Worm (Caenorhabditis elegans): ENCODE results near the gene hil-1.

ce11 chrV:14909331-14909835, 40.2 kb upstream of the hil-1 start, which contains the start of gene H12D21.9:
- TF ChIP-seq alr-1 (tag; optimal IDR thresholded peaks at IDR 0.05), result no peak
- TF ChIP-seq skn-1 (tag; optimal IDR thresholded peaks at IDR 0.05), result no peak
